Worm (Caenorhabditis elegans) whole organism, young adult: ENCODE results near the gene fbxa-13.

ENCODE experiments used
- B0019.2 ChIP-seq: fragments of 200-800 bp; sonication (Bioruptor generic); conservative IDR thresholded peaks from 2 replicates; pipeline ENCODE4 v1.3.6; 2022; ENCODE audit warnings: missing genetic modification reagents, missing genetic modification characterization, missing compliant biosample characterization
- B0035.1 ChIP-seq: sonication (generic microtip); optimal IDR thresholded peaks from 2 replicates; lab custom pipeline; 2016; ENCODE audit warnings: missing genetic modification characterization, mild to moderate bottlenecking, missing compliant biosample characterization, missing genotype, missing genetic modification reagents
- C06A6.2 ChIP-seq: fragments of 200-800 bp; sonication (Bioruptor generic); conservative IDR thresholded peaks from 2 replicates; pipeline ENCODE4 v1.3.6; 2022; ENCODE audit warnings: missing genetic modification characterization, missing compliant biosample characterization
- F23B12.7 ChIP-seq: sonication (generic microtip); optimal IDR thresholded peaks from 2 replicates; lab custom pipeline; 2017; ENCODE audit warnings: missing genetic modification characterization, mild to moderate bottlenecking, missing compliant biosample characterization, antibody characterized with exemption, moderate library complexity; ENCODE audit not compliant: insufficient read depth
- F33H1.4 ChIP-seq: fragments of 200-800 bp; sonication (Bioruptor generic); IDR thresholded peaks from 2 replicates; pipeline ENCODE4 v1.3.6; 2022; ENCODE audit warnings: missing genetic modification reagents, missing genetic modification characterization, missing compliant biosample characterization
- F49E8.2 ChIP-seq: sonication (generic microtip); optimal IDR thresholded peaks from 3 replicates; lab custom pipeline; 2017; ENCODE audit warnings: missing genetic modification characterization, mild to moderate bottlenecking, missing compliant biosample characterization, antibody characterized with exemption, moderate library complexity; ENCODE audit not compliant: insufficient read depth
- akir-1 ChIP-seq: fragments of 200-800 bp; sonication (Bioruptor generic); optimal IDR thresholded peaks from 2 replicates; lab custom pipeline; 2018; ENCODE audit warnings: mild to moderate bottlenecking, missing genetic modification characterization, moderate library complexity, missing compliant biosample characterization
- attf-3 ChIP-seq: fragments of 200-800 bp; sonication (Bioruptor generic); conservative IDR thresholded peaks from 2 replicates; pipeline ENCODE4 v1.3.6; 2022; ENCODE audit warnings: missing genetic modification reagents, missing genetic modification characterization, missing compliant biosample characterization
- ccch-3 ChIP-seq: fragments of 200-800 bp; sonication (Bioruptor generic); optimal IDR thresholded peaks from 2 replicates; lab custom pipeline; 2018; ENCODE audit warnings: mild to moderate bottlenecking, missing genetic modification characterization, missing compliant biosample characterization
- ceh-27 ChIP-seq: fragments of 200-800 bp; sonication (Bioruptor generic); optimal IDR thresholded peaks from 2 replicates; lab custom pipeline; 2018; ENCODE audit warnings: mild to moderate bottlenecking, missing genetic modification characterization, moderate library complexity, missing compliant biosample characterization
- egrh-3 ChIP-seq: fragments of 200-800 bp; sonication (Bioruptor generic); IDR thresholded peaks from 2 replicates; pipeline ENCODE4 v1.3.6; 2022; ENCODE audit warnings: missing genetic modification reagents, missing genetic modification characterization, missing compliant biosample characterization
- ets-4 ChIP-seq: fragments of 200-800 bp; sonication (Bioruptor generic); optimal IDR thresholded peaks from 2 replicates; lab custom pipeline; 2018; ENCODE audit warnings: mild to moderate bottlenecking, missing genetic modification characterization, missing compliant biosample characterization
- fkh-3 ChIP-seq: sonication (generic microtip); optimal IDR thresholded peaks from 2 replicates; lab custom pipeline; 2016; ENCODE audit warnings: mild to moderate bottlenecking, missing genetic modification characterization, missing compliant biosample characterization
- hmg-1.2 ChIP-seq: fragments of 200-800 bp; sonication (Bioruptor generic); IDR thresholded peaks from 2 replicates; pipeline ENCODE4 v1.3.6; 2022; ENCODE audit warnings: missing genetic modification reagents, missing genetic modification characterization, missing compliant biosample characterization
- hrde-1 ChIP-seq: sonication (generic microtip); optimal IDR thresholded peaks from 2 replicates; lab custom pipeline; 2016; ENCODE audit warnings: missing genetic modification characterization, mild to moderate bottlenecking, missing compliant biosample characterization, moderate library complexity, missing genotype, missing genetic modification reagents, borderline replicate concordance
- mes-4 ChIP-seq: sonication (generic microtip); optimal IDR thresholded peaks from 2 replicates; lab custom pipeline; 2016; ENCODE audit warnings: missing genotype, missing genetic modification characterization, missing compliant biosample characterization
- mxl-1 ChIP-seq: sonication (generic microtip); optimal IDR thresholded peaks from 2 replicates; lab custom pipeline; 2016; ENCODE audit warnings: missing genetic modification characterization, missing compliant biosample characterization
- nhr-80 ChIP-seq: sonication (generic microtip); optimal IDR thresholded peaks from 2 replicates; lab custom pipeline; 2016; ENCODE audit warnings: missing genetic modification characterization, missing compliant biosample characterization
- pha-4 ChIP-seq: fragments of 150-350 bp; sonication (generic microtip); optimal IDR thresholded peaks from 2 replicates; lab custom pipeline; 2014; ENCODE audit warnings: missing biosample characterization, missing genetic modification reagents, missing genetic modification characterization
- repo-1 ChIP-seq: sonication (generic microtip); optimal IDR thresholded peaks from 2 replicates; lab custom pipeline; 2017; ENCODE audit warnings: mild to moderate bottlenecking, missing genetic modification characterization, missing compliant biosample characterization
- rpc-1 ChIP-seq, 2 experiments: fragments of 150-350 bp in 1 of 2; sonication (generic microtip) in 1 of 2; optimal IDR thresholded peaks; 2 replicates each; lab custom pipeline; 2014 to 2018; ENCODE audit warnings: missing biosample characterization in 1 of 2, missing genetic modification characterization in 1 of 2, missing genetic modification reagents in 1 of 2, missing genotype in 1 of 2
- snpc-1.1 ChIP-seq: sonication (generic microtip); optimal IDR thresholded peaks from 2 replicates; lab custom pipeline; 2017; ENCODE audit warnings: missing genetic modification characterization, mild to moderate bottlenecking, missing compliant biosample characterization, antibody characterized with exemption, moderate library complexity, missing genotype, missing genetic modification reagents; ENCODE audit not compliant: insufficient read depth
- sptf-2 ChIP-seq: fragments of 200-800 bp; sonication (Bioruptor generic); optimal IDR thresholded peaks from 2 replicates; lab custom pipeline; 2018; ENCODE audit warnings: mild to moderate bottlenecking, missing genetic modification characterization, missing compliant biosample characterization
- tbp1 ChIP-seq: fragments of 200-800 bp; sonication (Bioruptor generic); optimal IDR thresholded peaks from 2 replicates; lab custom pipeline; 2018; ENCODE audit warnings: mild to moderate bottlenecking, missing genetic modification characterization, missing compliant biosample characterization
- xnd-1 ChIP-seq: sonication (generic microtip); optimal IDR thresholded peaks from 2 replicates; lab custom pipeline; 2016; ENCODE audit warnings: missing genotype, missing genetic modification reagents, missing genetic modification characterization, missing compliant biosample characterization
- ztf-18 ChIP-seq: sonication (generic microtip); optimal IDR thresholded peaks from 2 replicates; lab custom pipeline; 2016; ENCODE audit warnings: missing genotype, mild to moderate bottlenecking, missing genetic modification characterization, missing compliant biosample characterization
- ztf-26 ChIP-seq: sonication (generic microtip); optimal IDR thresholded peaks from 2 replicates; lab custom pipeline; 2017; ENCODE audit warnings: missing genetic modification characterization, missing compliant biosample characterization

fbxa-13 gene

ce11 chrIII:1663056-1663455, 42.6 kb downstream of the fbxa-13 start:
- no peak for TF ChIP-seq B0035.1 (tag; lab: Kevin White, UChicago)
- no peak for TF ChIP-seq snpc-1.1 (tag; lab: Kevin White, UChicago)
- no peak for TF ChIP-seq ccch-3 (GFP tag; lab: Kevin White, UChicago)

ce11 chrIII:1662405-1662804, 43.3 kb downstream of the fbxa-13 start:
- no peak for TF ChIP-seq rpc-1 (optimal IDR thresholded peaks at IDR 0.05; lab: Kevin White, UChicago)
- TF ChIP-seq rpc-1 (tag; optimal IDR thresholded peaks at IDR 0.05; lab: Kevin White, UChicago): peak; percentile 56
- no peak for TF ChIP-seq ztf-18 (tag; lab: Kevin White, UChicago)
- TF ChIP-seq B0019.2 (GFP tag; lab: Robert Waterston, UW): no peak
- no peak for TF ChIP-seq ceh-27 (GFP tag; lab: Kevin White, UChicago)
- TF ChIP-seq F49E8.2 (tag; lab: Kevin White, UChicago): no peak
- no peak for TF ChIP-seq xnd-1
- TF ChIP-seq akir-1 (GFP tag; lab: Kevin White, UChicago): no peak
- peak; percentile 70 for TF ChIP-seq tbp1 (GFP tag; lab: Kevin White, UChicago)

ce11 chrIII:1661031-1661430, 44.7 kb downstream of the fbxa-13 start:
- peak; percentile 40 for TF ChIP-seq nhr-80 (tag; lab: Kevin White, UChicago)
- TF ChIP-seq repo-1 (tag; lab: Kevin White, UChicago): no peak
- TF ChIP-seq, all 124 proteins: peak for 1

- TF ChIP-seq attf-3 (GFP tag; lab: Robert Waterston, UW) (no peak), pha-4 (no peak), sptf-2 (GFP tag; lab: Kevin White, UChicago) (no peak), hmg-1.2 (GFP tag; lab: Robert Waterston, UW) (no peak), F23B12.7 (tag; lab: Kevin White, UChicago) (no peak), mxl-1 (tag; lab: Kevin White, UChicago) (no peak), F33H1.4 (GFP tag; lab: Robert Waterston, UW) (no peak), C06A6.2 (GFP tag; lab: Robert Waterston, UW) (no peak), fkh-3 (tag; lab: Kevin White, UChicago) (no peak), mes-4 (no peak), ets-4 (GFP tag; lab: Kevin White, UChicago) (no peak)
These were observed 45.9 kb downstream of the fbxa-13 start, which contains the start of gene Y22D7AL.15 for ce11 chrIII:1659763-1660162. Y22D7AL.15 (minus strand) TSS chrIII:1659863.

ce11 chrIII:1657380-1657779, 48.3 kb downstream of the fbxa-13 start, which contains the start of gene cht-4:
cht-4 (minus strand) TSS chrIII:1657480.
- TF ChIP-seq ztf-26: no peak
- TF ChIP-seq F49E8.2 (tag; lab: Kevin White, UChicago): no peak
- TF ChIP-seq hmg-1.2 (GFP tag; lab: Robert Waterston, UW): no peak
- TF ChIP-seq hrde-1 (tag; lab: Kevin White, UChicago): no peak
- TF ChIP-seq C06A6.2 (GFP tag; lab: Robert Waterston, UW): no peak

ce11 chrIII:1656307-1656706, 49.4 kb downstream of the fbxa-13 start:
- TF ChIP-seq egrh-3: peak; percentile 91
